Fruit fly (Drosophila melanogaster) whole organism, embryonic: ENCODE measurements around the gene CG2652.

ENCODE experiments used
- Adf1 ChIP-seq: fragments of 200-800 bp; sonication (Bioruptor generic); IDR thresholded peaks from 2 replicates; pipeline ENCODE4 v1.3.6; 2022; ENCODE audit warnings: missing biosample characterization, missing genetic modification characterization
- Bgb ChIP-seq: fragments of 200-800 bp; sonication (Bioruptor generic); IDR thresholded peaks from 2 replicates; pipeline ENCODE4 v1.3.6; 2022; ENCODE audit warnings: missing biosample characterization, missing genetic modification characterization; ENCODE audit not compliant: partially characterized antibody
- CG10321 ChIP-seq: fragments of 200-800 bp; sonication (Bioruptor generic); IDR thresholded peaks from 2 replicates; pipeline ENCODE4 v1.3.6; 2022; ENCODE audit warnings: missing biosample characterization, missing genetic modification characterization
- CG11093 ChIP-seq: fragments of 200-800 bp; sonication (Bioruptor generic); IDR thresholded peaks from 3 replicates; pipeline ENCODE4 v1.3.6; 2022; ENCODE audit warnings: missing biosample characterization, missing genetic modification characterization
- CG12155 ChIP-seq: fragments of 200-800 bp; sonication (Bioruptor generic); optimal IDR thresholded peaks from 3 replicates; lab custom pipeline; 2016; ENCODE audit warnings: missing biosample characterization, missing genetic modification characterization
- CG14860 ChIP-seq: fragments of 200-800 bp; sonication (Bioruptor generic); IDR thresholded peaks from 3 replicates; pipeline ENCODE4 v1.3.6; 2022; ENCODE audit warnings: missing biosample characterization, missing genetic modification characterization; ENCODE audit not compliant: partially characterized antibody
- CG15269 ChIP-seq: fragments of 200-800 bp; sonication (Bioruptor generic); optimal IDR thresholded peaks from 2 replicates; lab custom pipeline; 2018; ENCODE audit warnings: missing biosample characterization, mild to moderate bottlenecking, missing genetic modification characterization, moderate library complexity
- CG15479 ChIP-seq: fragments of 200-800 bp; sonication (Bioruptor generic); optimal IDR thresholded peaks from 3 replicates; lab custom pipeline; 2019; ENCODE audit warnings: missing biosample characterization, mild to moderate bottlenecking, missing genetic modification characterization, moderate library complexity
- CG1647 ChIP-seq: fragments of 200-800 bp; sonication (Bioruptor generic); optimal IDR thresholded peaks from 3 replicates; lab custom pipeline; 2016; ENCODE audit warnings: missing biosample characterization, missing genetic modification characterization
- CG17328 ChIP-seq: fragments of 200-800 bp; sonication (Bioruptor generic); IDR thresholded peaks from 2 replicates; pipeline ENCODE4 v1.3.6; 2022; ENCODE audit warnings: missing biosample characterization, missing genetic modification characterization
- CG17829 ChIP-seq: fragments of 200-800 bp; optimal IDR thresholded peaks from 2 replicates; lab custom pipeline; 2019; ENCODE audit warnings: missing biosample characterization, mild to moderate bottlenecking, missing genetic modification characterization, moderate library complexity
- CG18262 ChIP-seq: fragments of 200-800 bp; optimal IDR thresholded peaks from 3 replicates; lab custom pipeline; 2019; ENCODE audit warnings: missing biosample characterization, mild to moderate bottlenecking, missing genetic modification characterization, moderate library complexity
- CG2116 ChIP-seq: fragments of 200-800 bp; sonication (Bioruptor generic); optimal IDR thresholded peaks from 3 replicates; lab custom pipeline; 2018; ENCODE audit warnings: missing biosample characterization, mild to moderate bottlenecking, missing genetic modification characterization
- CG31224 ChIP-seq: fragments of 200-800 bp; sonication (Bioruptor generic); IDR thresholded peaks from 2 replicates; pipeline ENCODE4 v1.3.6; 2022; ENCODE audit warnings: missing biosample characterization, missing genetic modification characterization
- CG43689 ChIP-seq: fragments of 200-800 bp; sonication (Bioruptor generic); IDR thresholded peaks from 2 replicates; pipeline ENCODE4 v1.3.6; 2022; ENCODE audit warnings: missing biosample characterization, missing genetic modification characterization
- CG4424 ChIP-seq: fragments of 200-800 bp; sonication (Bioruptor generic); optimal IDR thresholded peaks from 3 replicates; lab custom pipeline; 2016; ENCODE audit warnings: missing biosample characterization, missing genetic modification characterization
- CG4730 ChIP-seq: fragments of 200-800 bp; sonication (Bioruptor generic); IDR thresholded peaks from 2 replicates; pipeline ENCODE4 v1.3.6; 2022; ENCODE audit warnings: missing biosample characterization, missing genetic modification characterization
- CG4820 ChIP-seq: fragments of 200-800 bp; sonication (Bioruptor generic); optimal IDR thresholded peaks from 3 replicates; lab custom pipeline; 2016; ENCODE audit warnings: missing biosample characterization, missing genetic modification characterization
- CG5953 ChIP-seq: fragments of 200-800 bp; sonication (Bioruptor generic); IDR thresholded peaks from 2 replicates; pipeline ENCODE4 v1.3.6; 2022; ENCODE audit warnings: missing biosample characterization, missing genetic modification characterization
- CG6254 ChIP-seq: fragments of 200-800 bp; sonication (Bioruptor generic); optimal IDR thresholded peaks from 3 replicates; lab custom pipeline; 2017; ENCODE audit warnings: mild to moderate bottlenecking, missing biosample characterization, missing genetic modification reagents, missing genetic modification characterization
- CG6654 ChIP-seq: fragments of 200-800 bp; sonication (Bioruptor generic); optimal IDR thresholded peaks from 2 replicates; lab custom pipeline; 2017; ENCODE audit warnings: missing biosample characterization, mild to moderate bottlenecking, missing genetic modification characterization
- CG6765 ChIP-seq: fragments of 200-800 bp; sonication (Bioruptor generic); optimal IDR thresholded peaks from 3 replicates; lab custom pipeline; 2017; ENCODE audit warnings: missing biosample characterization, mild to moderate bottlenecking, missing genetic modification characterization
- CG7372 ChIP-seq: fragments of 200-800 bp; sonication (Bioruptor generic); IDR thresholded peaks from 2 replicates; pipeline ENCODE4 v1.3.6; 2022; ENCODE audit warnings: missing biosample characterization, missing genetic modification characterization
- CG7786 ChIP-seq: fragments of 200-800 bp; sonication (Bioruptor generic); optimal IDR thresholded peaks from 2 replicates; lab custom pipeline; 2016; ENCODE audit warnings: missing biosample characterization, missing genetic modification characterization
- CG9797 ChIP-seq: fragments of 200-800 bp; sonication (Bioruptor generic); optimal IDR thresholded peaks from 3 replicates; lab custom pipeline; 2018; ENCODE audit warnings: missing biosample characterization, mild to moderate bottlenecking, missing genetic modification characterization
- CTCF ChIP-seq: fragments of 200-800 bp; sonication (Bioruptor generic); optimal IDR thresholded peaks from 2 replicates; lab custom pipeline; 2017; ENCODE audit warnings: missing biosample characterization, mild to moderate bottlenecking, missing genetic modification characterization, moderate library complexity
- CoRest ChIP-seq: fragments of 200-800 bp; sonication (Bioruptor generic); optimal IDR thresholded peaks from 3 replicates; lab custom pipeline; 2018; ENCODE audit warnings: missing biosample characterization, mild to moderate bottlenecking, missing genetic modification characterization, moderate library complexity
- Fer3 ChIP-seq: fragments of 200-800 bp; sonication (Bioruptor generic); optimal IDR thresholded peaks from 2 replicates; lab custom pipeline; 2018; ENCODE audit warnings: missing biosample characterization, mild to moderate bottlenecking, missing genetic modification characterization, moderate library complexity
- Gsc ChIP-seq: fragments of 200-800 bp; sonication (Bioruptor generic); IDR thresholded peaks from 2 replicates; pipeline ENCODE4 v1.3.6; 2022; ENCODE audit warnings: missing biosample characterization, missing genetic modification characterization
- HLH4C ChIP-seq: fragments of 200-800 bp; sonication (Bioruptor generic); IDR thresholded peaks from 3 replicates; pipeline ENCODE4 v1.3.6; 2022; ENCODE audit warnings: missing biosample characterization, missing genetic modification characterization; ENCODE audit not compliant: partially characterized antibody
- Hmx ChIP-seq: fragments of 200-800 bp; sonication (Bioruptor generic); optimal IDR thresholded peaks from 2 replicates; lab custom pipeline; 2016; ENCODE audit warnings: missing biosample characterization, missing genetic modification characterization
- Hr51 ChIP-seq, 2 experiments: fragments of 200-800 bp; sonication (Bioruptor generic); optimal IDR thresholded peaks; 2 replicates in 1 of 2; 3 replicates in 1 of 2; lab custom pipeline; 2016 to 2018; ENCODE audit warnings: missing biosample characterization in 2 of 2, missing genetic modification characterization in 2 of 2, mild to moderate bottlenecking in 1 of 2, moderate library complexity in 1 of 2
- Lhr ChIP-seq: fragments of 200-800 bp; sonication (Bioruptor generic); optimal IDR thresholded peaks from 3 replicates; lab custom pipeline; 2017; ENCODE audit warnings: mild to moderate bottlenecking, missing biosample characterization, missing genetic modification reagents, missing genetic modification characterization
- Max ChIP-seq: fragments of 200-800 bp; sonication (Bioruptor generic); optimal IDR thresholded peaks from 2 replicates; lab custom pipeline; 2016; ENCODE audit warnings: missing biosample characterization, mild to moderate bottlenecking, missing genetic modification characterization
- Mes4 ChIP-seq: fragments of 200-800 bp; sonication (Bioruptor generic); optimal IDR thresholded peaks from 2 replicates; lab custom pipeline; 2016; ENCODE audit warnings: missing biosample characterization, missing genetic modification characterization
- Sry-β ChIP-seq: fragments of 200-800 bp; sonication (Bioruptor generic); optimal IDR thresholded peaks from 2 replicates; lab custom pipeline; 2018; ENCODE audit warnings: missing biosample characterization, mild to moderate bottlenecking, missing genetic modification characterization, moderate library complexity
- Ssrp ChIP-seq: fragments of 200-800 bp; sonication (Bioruptor generic); optimal IDR thresholded peaks from 2 replicates; lab custom pipeline; 2018; ENCODE audit warnings: missing biosample characterization, mild to moderate bottlenecking, missing genetic modification characterization, moderate library complexity
- disco-r ChIP-seq: fragments of 200-800 bp; sonication (Bioruptor generic); optimal IDR thresholded peaks from 2 replicates; lab custom pipeline; 2016; ENCODE audit warnings: missing biosample characterization, missing genetic modification characterization
- gsb ChIP-seq: fragments of 200-800 bp; sonication (Bioruptor generic); IDR thresholded peaks from 2 replicates; pipeline ENCODE4 v1.3.6; 2022; ENCODE audit warnings: missing biosample characterization, missing genetic modification characterization
- ken ChIP-seq: fragments of 200-800 bp; sonication (Bioruptor generic); IDR thresholded peaks from 3 replicates; pipeline ENCODE4 v1.3.6; 2022; ENCODE audit warnings: missing biosample characterization, missing genetic modification characterization
- lbe ChIP-seq: fragments of 200-800 bp; sonication (Bioruptor generic); optimal IDR thresholded peaks from 2 replicates; lab custom pipeline; 2016; ENCODE audit warnings: missing biosample characterization, mild to moderate bottlenecking, missing genetic modification characterization
- rib ChIP-seq: fragments of 200-800 bp; sonication (Bioruptor generic); IDR thresholded peaks from 2 replicates; pipeline ENCODE4 v1.3.6; 2022; ENCODE audit warnings: missing biosample characterization, missing genetic modification characterization
- tgo ChIP-seq: fragments of 200-800 bp; sonication (Bioruptor generic); IDR thresholded peaks from 3 replicates; pipeline ENCODE4 v1.3.6; 2022; ENCODE audit warnings: missing biosample characterization, missing genetic modification characterization
- toy ChIP-seq: fragments of 200-800 bp; sonication (Bioruptor generic); IDR thresholded peaks from 2 replicates; pipeline ENCODE4 v1.3.6; 2022; ENCODE audit warnings: missing biosample characterization, missing genetic modification characterization
- ttk ChIP-seq: fragments of 200-800 bp; sonication (Bioruptor generic); IDR thresholded peaks from 2 replicates; pipeline ENCODE4 v2.1.2; 2022; ENCODE audit warnings: missing biosample characterization, missing genetic modification characterization
- unpg ChIP-seq: fragments of 200-800 bp; sonication (Bioruptor generic); optimal IDR thresholded peaks from 3 replicates; lab custom pipeline; 2018; ENCODE audit warnings: missing biosample characterization, mild to moderate bottlenecking, missing genetic modification characterization, moderate library complexity
- wek ChIP-seq: fragments of 200-800 bp; sonication (Bioruptor generic); optimal IDR thresholded peaks from 3 replicates; lab custom pipeline; 2018; ENCODE audit warnings: missing biosample characterization, mild to moderate bottlenecking, missing genetic modification characterization, moderate library complexity
- zen2 ChIP-seq: fragments of 200-800 bp; sonication (Bioruptor generic); IDR thresholded peaks from 3 replicates; pipeline ENCODE4 v1.3.6; 2022; ENCODE audit warnings: missing biosample characterization, missing genetic modification characterization; ENCODE audit not compliant: partially characterized antibody
- zfh2 ChIP-seq: fragments of 200-800 bp; sonication (Bioruptor generic); optimal IDR thresholded peaks from 2 replicates; lab custom pipeline; 2016; ENCODE audit warnings: missing biosample characterization, missing genetic modification characterization

The CG2652 gene

dm6 chrX:2642484-2643379, 40.0 kb downstream of the CG2652 start (continued):
- TF ChIP-seq CG17829 (tag; lab: Kevin White, UChicago) (no peak), CTCF (peak; percentile 5), CG5953 (no peak), lbe (peak; percentile 61), CG2116 (GFP tag; lab: Kevin White, UChicago) (no peak), zen2 (GFP tag; lab: Robert Waterston, UW) (peak; percentile 65; the same call in 1 of the 3 replicates), CG31224 (GFP tag; lab: Robert Waterston, UW) (no peak), Mes4 (GFP tag; lab: Kevin White, UChicago) (no peak), HLH4C (no peak), Max (no peak), Sry-β (GFP tag; lab: Kevin White, UChicago) (no peak), CG43689 (no peak), Bgb (no peak), CG6765 (GFP tag; lab: Kevin White, UChicago) (peak; percentile 56), CG9797 (GFP tag; lab: Kevin White, UChicago) (no peak), gsb (no peak), CG18262 (tag; lab: Kevin White, UChicago) (peak; percentile 14), CG1647 (GFP tag; lab: Kevin White, UChicago) (no peak)

- peak; percentile 2 for TF ChIP-seq Ssrp
- peak; percentile 37; the same call in 1 of the 3 replicates for TF ChIP-seq tgo
- no peak for TF ChIP-seq CG6254 (GFP tag; lab: Kevin White, UChicago)
- TF ChIP-seq ken (GFP tag; lab: Robert Waterston, UW), result no peak
- no peak for TF ChIP-seq wek (GFP tag; lab: Kevin White, UChicago)
- TF ChIP-seq disco-r (GFP tag; lab: Kevin White, UChicago), result no peak
- no peak for TF ChIP-seq Bgb
- TF ChIP-seq CG7372 (GFP tag; lab: Robert Waterston, UW), result no peak
- TF ChIP-seq CG14860 (GFP tag; lab: Robert Waterston, UW), result no peak
- peak; percentile 17 for TF ChIP-seq zfh2 (GFP tag; lab: Kevin White, UChicago)
- peak; percentile 2 for TF ChIP-seq Fer3 (tag; lab: Kevin White, UChicago)
- no peak for TF ChIP-seq Adf1 (GFP tag; lab: Robert Waterston, UW)
- TF ChIP-seq CoRest (tag; lab: Kevin White, UChicago), result no peak
- TF ChIP-seq unpg (GFP tag; lab: Kevin White, UChicago), result peak; percentile 13
- no peak for TF ChIP-seq Lhr (GFP tag; lab: Kevin White, UChicago)
- no peak for TF ChIP-seq CG6654
- no peak for TF ChIP-seq CG18262 (tag; lab: Kevin White, UChicago)
- TF ChIP-seq zen2 (GFP tag; lab: Robert Waterston, UW), result no peak
- TF ChIP-seq Hmx (GFP tag; lab: Kevin White, UChicago), result no peak
- peak; percentile 9 for TF ChIP-seq CG4424 (GFP tag; lab: Kevin White, UChicago)
- TF ChIP-seq CG11093 (GFP tag; lab: Robert Waterston, UW), result no peak
- peak in 1 of 2 experiments; percentile 10 for TF ChIP-seq Hr51 (GFP tag; optimal IDR thresholded peaks at IDR 0.05; lab: Kevin White, UChicago)
- no peak for TF ChIP-seq ttk (GFP tag; lab: Robert Waterston, UW)
- TF ChIP-seq rib (GFP tag; lab: Robert Waterston, UW), result no peak
- no peak for TF ChIP-seq toy (GFP tag; lab: Robert Waterston, UW)
- peak; percentile 3 for TF ChIP-seq CG12155 (GFP tag; lab: Kevin White, UChicago)
- TF ChIP-seq CG4730, result no peak
- no peak for TF ChIP-seq CG1647 (GFP tag; lab: Kevin White, UChicago)
- no peak for TF ChIP-seq CG10321
- no peak for TF ChIP-seq CG17328 (GFP tag; lab: Robert Waterston, UW)
- TF ChIP-seq Gsc (GFP tag; lab: Robert Waterston, UW), result no peak
- TF ChIP-seq CG15479 (GFP tag; lab: Kevin White, UChicago), result no peak
- peak; percentile 4 for TF ChIP-seq CG7786 (GFP tag; lab: Kevin White, UChicago)
- TF ChIP-seq CG4820 (GFP tag; lab: Kevin White, UChicago), result no peak
- TF ChIP-seq CG15269 (tag; lab: Kevin White, UChicago), result peak; percentile 11
These were observed 44.1 kb downstream of the CG2652 start for dm6 chrX:2638646-2639045.
